Fruit fly (Drosophila melanogaster) whole organism, embryonic: ENCODE measurements around the gene CG7492.

Source experiments
- CG3726 ChIP-seq: fragments of 200-800 bp; sonication (Bioruptor generic); IDR thresholded peaks from 3 replicates; pipeline ENCODE4, ENCODE4 v1.3.6; 2022; ENCODE audit warnings: missing biosample characterization, missing genetic modification characterization
- Hand ChIP-seq: fragments of 200-800 bp; sonication (Bioruptor generic); optimal IDR thresholded peaks from 2 replicates; lab custom pipeline; 2017; ENCODE audit warnings: mild to moderate bottlenecking, missing biosample characterization, missing genetic modification reagents, missing genetic modification characterization
- klu ChIP-seq: fragments of 200-800 bp; sonication (Bioruptor generic); IDR thresholded peaks from 2 replicates; pipeline ENCODE4 v1.3.6; 2022; ENCODE audit warnings: missing biosample characterization, missing genetic modification characterization
- pfk ChIP-seq: fragments of 200-800 bp; sonication (Bioruptor generic); optimal IDR thresholded peaks from 2 replicates; lab custom pipeline; 2018; ENCODE audit warnings: missing biosample characterization, mild to moderate bottlenecking, missing genetic modification characterization, moderate library complexity

DNA sequence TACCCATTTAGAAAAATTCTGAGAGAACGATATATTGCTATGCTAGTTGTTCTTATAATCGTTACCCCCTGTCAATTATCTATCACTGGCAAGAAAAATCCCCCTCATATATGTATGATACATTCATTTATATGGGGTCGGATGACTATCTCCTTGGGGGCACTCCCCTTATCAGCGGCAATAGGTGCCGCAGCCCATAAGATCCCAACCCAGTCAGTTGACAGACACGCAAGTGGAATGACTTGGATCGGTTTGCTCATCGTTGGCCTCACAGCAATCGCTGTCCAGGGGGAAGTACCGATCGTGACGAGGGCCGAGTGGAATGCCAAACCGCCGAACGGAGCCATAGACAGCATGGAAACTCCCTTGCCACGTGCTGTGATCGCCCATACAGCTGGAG, 3.6 kb downstream of the CG7492 start, which contains the start of gene PGRP-SD:
- no peak for TF ChIP-seq klu (GFP tag; lab: Robert Waterston, UW)
- no peak for TF ChIP-seq Hand (GFP tag; lab: Kevin White, UChicago)
- TF ChIP-seq CG3726 = no peak
- TF ChIP-seq pfk (GFP tag; lab: Kevin White, UChicago) = no peak
